Worm (Caenorhabditis elegans): ENCODE results near the gene Y50E8A.10.

DNA sequence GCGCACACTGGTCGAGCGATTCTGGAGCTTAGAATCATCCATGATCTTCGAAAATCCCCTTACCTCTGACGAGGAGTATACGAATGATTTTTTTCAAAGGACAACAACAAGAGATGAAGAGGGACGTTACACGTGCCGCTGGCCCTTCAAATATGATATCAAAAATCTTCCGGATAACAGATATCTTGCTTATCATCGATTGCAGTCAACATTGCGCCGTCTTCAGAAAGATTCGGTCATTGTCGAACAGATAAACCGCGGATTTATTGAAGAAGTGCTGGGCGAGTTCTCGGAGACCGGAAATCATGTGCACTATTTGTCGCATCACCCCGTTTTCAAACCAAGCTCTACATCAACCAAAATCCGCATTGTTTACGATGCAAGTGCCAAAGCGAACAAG lies 17.2 kb upstream of the Y50E8A.10 start:
- TF ChIP-seq ztf-11 (tag; optimal IDR thresholded peaks at IDR 0.05) (no peak), jun-1 (tag; optimal IDR thresholded peaks at IDR 0.05) (no peak), ceh-28 (tag; optimal IDR thresholded peaks at IDR 0.05) (no peak), skn-1 (tag; optimal IDR thresholded peaks at IDR 0.05) (no peak), fkh-10 (GFP tag; optimal IDR thresholded peaks at IDR 0.05) (no peak), elt-2 (tag; optimal IDR thresholded peaks at IDR 0.05) (no peak), pqm-1 (tag; optimal IDR thresholded peaks at IDR 0.05) (no peak), nhr-28 (tag; optimal IDR thresholded peaks at IDR 0.05) (no peak), nhr-12 (tag; optimal IDR thresholded peaks at IDR 0.05) (no peak), sea-2 (GFP tag; optimal IDR thresholded peaks at IDR 0.05) (no peak), unc-62 (GFP tag; optimal IDR thresholded peaks at IDR 0.05) (no peak)
